Fruit fly (Drosophila melanogaster) whole organism: ENCODE measurements around the gene sro.

Experiments used
- CG8478 ChIP-seq: fragments of >200 bp; optimal IDR thresholded peaks from 2 replicates; lab custom pipeline; 2018; ENCODE audit warnings: inconsistent platforms
- EcR ChIP-seq, 2 experiments: fragments of >200 bp; optimal IDR thresholded peaks; 2 replicates each; lab custom pipeline; 2017; ENCODE audit warnings: missing biosample characterization in 2 of 2, missing genetic modification characterization in 2 of 2, missing genetic modification reagents in 2 of 2
- pan ChIP-seq: fragments of >200 bp; optimal IDR thresholded peaks from 2 replicates; lab custom pipeline; 2017
- psq ChIP-seq: fragments of >200 bp; optimal IDR thresholded peaks from 2 replicates; lab custom pipeline; 2017

- TF ChIP-seq CG8478 (lab: Kevin White, UChicago) (no peak), pan (no peak), EcR (GFP tag; optimal IDR thresholded peaks at IDR 0.05; lab: Kevin White, UChicago) (no peak), psq (lab: Kevin White, UChicago) (no peak)
Observed at dm6 chr3R:29749304-29750066, 44.9 kb upstream of the sro start.
